Worm (Caenorhabditis elegans) whole organism, L3 larva: ENCODE data around the gene srg-6.
A peak's percentile ranks its signal among the peaks of the same experiment; 100 is the strongest.

Source experiments
- R02D3.7 ChIP-seq: fragments of 150-350 bp; optimal IDR thresholded peaks from 2 replicates; lab custom pipeline; 2014; ENCODE audit warnings: missing biosample characterization, missing genetic modification characterization
- aly-2 ChIP-seq: fragments of 150-350 bp; optimal IDR thresholded peaks from 2 replicates; lab custom pipeline; 2014; ENCODE audit warnings: missing biosample characterization, missing genetic modification characterization
- ama-1 ChIP-seq: fragments of 150-350 bp; optimal IDR thresholded peaks from 2 replicates; lab custom pipeline; 2018
- ceh-28 ChIP-seq: fragments of 150-350 bp; optimal IDR thresholded peaks from 2 replicates; lab custom pipeline; 2014; ENCODE audit warnings: missing biosample characterization, missing genetic modification reagents, missing genetic modification characterization
- ceh-82 ChIP-seq: fragments of 150-350 bp; optimal IDR thresholded peaks from 2 replicates; lab custom pipeline; 2014; ENCODE audit warnings: missing biosample characterization, missing genetic modification characterization
- ceh-9 ChIP-seq: sonication (generic microtip); optimal IDR thresholded peaks from 2 replicates; lab custom pipeline; 2018; ENCODE audit warnings: missing biosample characterization, missing genetic modification characterization
- egl-27 ChIP-seq: sonication (generic microtip); optimal IDR thresholded peaks from 4 replicates; lab custom pipeline; 2017; ENCODE audit warnings: missing biosample characterization, missing genetic modification reagents, missing genetic modification characterization
- egl-5 ChIP-seq: fragments of 150-350 bp; optimal IDR thresholded peaks from 2 replicates; lab custom pipeline; 2017; ENCODE audit warnings: missing biosample characterization, missing genetic modification reagents, missing genetic modification characterization, inconsistent platforms
- elt-1 ChIP-seq: fragments of 150-350 bp; optimal IDR thresholded peaks from 2 replicates; lab custom pipeline; 2014; ENCODE audit warnings: missing biosample characterization, missing genetic modification characterization
- elt-2 ChIP-seq: sonication (generic microtip); optimal IDR thresholded peaks from 2 replicates; lab custom pipeline; 2016; ENCODE audit warnings: missing genetic modification reagents, mild to moderate bottlenecking, missing genetic modification characterization, missing compliant biosample characterization
- elt-3 ChIP-seq, 3 experiments: fragments of 150-350 bp in 1 of 3; sonication (generic microtip) in 2 of 3; optimal IDR thresholded peaks; 2 replicates in 2 of 3; 4 replicates in 1 of 3; lab custom pipeline; 2014 to 2017; ENCODE audit warnings: missing biosample characterization in 3 of 3, missing genetic modification characterization in 3 of 3
- eor-1 ChIP-seq, 2 experiments: fragments of 150-350 bp; optimal IDR thresholded peaks; 2 replicates each; lab custom pipeline; 2014 to 2018; ENCODE audit warnings: missing biosample characterization in 2 of 2, missing genetic modification characterization in 2 of 2
- fkh-10 ChIP-seq: sonication (generic microtip); optimal IDR thresholded peaks from 2 replicates; lab custom pipeline; 2017; ENCODE audit warnings: missing biosample characterization, missing genetic modification reagents, missing genetic modification characterization
- fos-1 ChIP-seq: fragments of 150-350 bp; optimal IDR thresholded peaks from 2 replicates; lab custom pipeline; 2014; ENCODE audit warnings: missing biosample characterization, missing genetic modification characterization
- hmg-11 ChIP-seq: sonication (generic microtip); optimal IDR thresholded peaks from 2 replicates; lab custom pipeline; 2016; ENCODE audit warnings: missing genetic modification characterization, missing compliant biosample characterization
- jun-1 ChIP-seq: fragments of 150-350 bp; optimal IDR thresholded peaks from 2 replicates; lab custom pipeline; 2014; ENCODE audit warnings: missing biosample characterization, missing genetic modification reagents, missing genetic modification characterization
- lin-15B ChIP-seq: fragments of 150-350 bp; optimal IDR thresholded peaks from 2 replicates; lab custom pipeline; 2014; ENCODE audit warnings: missing biosample characterization, missing genetic modification characterization
- lsy-12 ChIP-seq: sonication (generic microtip); optimal IDR thresholded peaks from 2 replicates; lab custom pipeline; 2016; ENCODE audit warnings: mild to moderate bottlenecking, missing genetic modification characterization, missing compliant biosample characterization
- mdl-1 ChIP-seq: fragments of 150-350 bp; optimal IDR thresholded peaks from 2 replicates; lab custom pipeline; 2014; ENCODE audit warnings: missing biosample characterization, missing genetic modification characterization
- mml-1 ChIP-seq: fragments of 150-350 bp; sonication (generic microtip); optimal IDR thresholded peaks from 3 replicates; lab custom pipeline; 2014; ENCODE audit warnings: missing biosample characterization, missing genetic modification characterization
- nfya-1 ChIP-seq: sonication (generic microtip); optimal IDR thresholded peaks from 2 replicates; lab custom pipeline; 2017; ENCODE audit warnings: missing genetic modification characterization, mild to moderate bottlenecking, missing compliant biosample characterization, antibody characterized with exemption, moderate library complexity; ENCODE audit not compliant: insufficient read depth
- nhr-11 ChIP-seq: fragments of 150-350 bp; optimal IDR thresholded peaks from 2 replicates; lab custom pipeline; 2014; ENCODE audit warnings: missing biosample characterization, missing genetic modification characterization
- nhr-12 ChIP-seq: fragments of 150-350 bp; optimal IDR thresholded peaks from 2 replicates; lab custom pipeline; 2014; ENCODE audit warnings: missing biosample characterization, missing genetic modification characterization
- nhr-23 ChIP-seq: fragments of 150-350 bp; optimal IDR thresholded peaks from 2 replicates; lab custom pipeline; 2014; ENCODE audit warnings: missing biosample characterization, missing genetic modification reagents, missing genetic modification characterization
- nhr-237 ChIP-seq: fragments of 150-350 bp; optimal IDR thresholded peaks from 2 replicates; lab custom pipeline; 2014; ENCODE audit warnings: missing biosample characterization, missing genetic modification characterization
- nhr-43 ChIP-seq: sonication (generic microtip); optimal IDR thresholded peaks from 2 replicates; lab custom pipeline; 2016; ENCODE audit warnings: mild to moderate bottlenecking, missing genetic modification characterization, missing compliant biosample characterization; ENCODE audit not compliant: poor library complexity, severe bottlenecking
- nhr-76 ChIP-seq: fragments of 150-350 bp; sonication (generic microtip); optimal IDR thresholded peaks from 5 replicates; lab custom pipeline; 2014; ENCODE audit warnings: missing biosample characterization, missing genetic modification characterization
- nhr-77 ChIP-seq: fragments of 150-350 bp; optimal IDR thresholded peaks from 2 replicates; lab custom pipeline; 2014; ENCODE audit warnings: missing biosample characterization, missing genetic modification characterization
- pha-4 ChIP-seq: fragments of 150-350 bp; optimal IDR thresholded peaks from 2 replicates; lab custom pipeline; 2014; ENCODE audit warnings: missing biosample characterization, missing genetic modification reagents, missing genetic modification characterization
- pqm-1 ChIP-seq: fragments of 150-350 bp; optimal IDR thresholded peaks from 2 replicates; lab custom pipeline; 2017; ENCODE audit warnings: missing biosample characterization, missing genetic modification characterization, inconsistent platforms
- sea-2 ChIP-seq: fragments of 150-350 bp; sonication (generic microtip); optimal IDR thresholded peaks from 4 replicates; lab custom pipeline; 2014; ENCODE audit warnings: missing biosample characterization, missing genetic modification reagents, missing genetic modification characterization
- skn-1 ChIP-seq: fragments of 150-350 bp; optimal IDR thresholded peaks from 2 replicates; lab custom pipeline; 2014; ENCODE audit warnings: missing biosample characterization, missing genetic modification characterization
- snpc-4 ChIP-seq: fragments of 150-350 bp; optimal IDR thresholded peaks from 2 replicates; lab custom pipeline; 2014; ENCODE audit warnings: missing biosample characterization, missing genetic modification characterization
- ztf-11 ChIP-seq: fragments of 150-350 bp; optimal IDR thresholded peaks from 2 replicates; lab custom pipeline; 2014; ENCODE audit warnings: missing biosample characterization, missing genetic modification characterization
- ztf-4 ChIP-seq: fragments of 150-350 bp; optimal IDR thresholded peaks from 2 replicates; lab custom pipeline; 2014; ENCODE audit warnings: missing biosample characterization, missing genetic modification characterization

srg-6 gene

DNA sequence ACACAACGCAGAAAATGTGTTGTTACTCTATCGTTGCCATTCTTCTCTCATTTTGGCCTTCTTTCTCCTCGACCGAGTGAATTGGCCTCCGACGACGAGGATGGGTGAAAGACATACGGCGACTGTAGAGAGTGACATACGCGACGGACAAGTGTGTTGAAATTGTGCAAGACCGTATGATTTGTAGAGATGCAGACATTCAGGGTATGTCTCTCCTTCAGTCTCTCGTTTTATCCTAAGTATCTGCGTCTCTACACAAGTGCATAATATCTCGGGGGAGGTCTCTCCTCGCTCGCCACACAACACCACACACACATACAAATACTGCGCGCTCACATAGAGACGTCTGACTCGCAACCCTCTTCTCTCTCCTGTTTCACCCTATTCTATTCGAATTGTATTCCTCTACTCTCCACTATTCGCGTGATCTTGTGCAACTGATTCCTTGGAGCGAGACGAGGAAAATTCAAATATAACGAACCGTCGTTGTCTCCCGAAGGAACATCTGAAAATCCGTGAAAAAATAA is 14.3 kb upstream of the srg-6 start, which contains the start of gene hmg-1.2 (continued):
- no peak for TF ChIP-seq fos-1 (tag; lab: Kevin White, UChicago)

ce11 chrIII:6279453-6279852 is 13.6 kb upstream of the srg-6 start:
- TF ChIP-seq R02D3.7 (tag; lab: Kevin White, UChicago) (no peak), nhr-237 (tag; lab: Kevin White, UChicago) (no peak), mml-1 (tag; lab: Kevin White, UChicago) (no peak), sea-2 (GFP tag; lab: Kevin White, UChicago) (no peak), elt-1 (tag; lab: Kevin White, UChicago) (no peak), lin-15B (tag; lab: Kevin White, UChicago) (no peak), aly-2 (tag; lab: Kevin White, UChicago) (no peak), elt-3 (tag; optimal IDR thresholded peaks at IDR 0.05; lab: Kevin White, UChicago) (no peak), snpc-4 (no peak), nhr-11 (tag; lab: Kevin White, UChicago) (no peak), fos-1 (tag; lab: Kevin White, UChicago) (no peak)

- TF ChIP-seq aly-2 (tag; lab: Kevin White, UChicago) (no peak), R02D3.7 (tag; lab: Kevin White, UChicago) (peak; percentile 21), ceh-82 (tag; lab: Kevin White, UChicago) (peak; percentile 14), elt-1 (tag; lab: Kevin White, UChicago) (no peak), nhr-23 (peak; percentile 6), ama-1 (lab: Kevin White, UChicago) (no peak), lin-15B (tag; lab: Kevin White, UChicago) (no peak), elt-3 (tag; optimal IDR thresholded peaks at IDR 0.05; lab: Kevin White, UChicago) (no peak), mdl-1 (tag; lab: Kevin White, UChicago) (peak; percentile 78), fkh-10 (GFP tag; lab: Kevin White, UChicago) (no peak), nhr-43 (tag; lab: Kevin White, UChicago) (peak; percentile 22), elt-2 (tag; lab: Kevin White, UChicago) (peak; percentile 44), ztf-4 (no peak), pha-4 (peak; percentile 62), nhr-12 (tag; lab: Kevin White, UChicago) (no peak), ceh-28 (peak; percentile 59), sea-2 (GFP tag; lab: Kevin White, UChicago) (no peak), nhr-11 (tag; lab: Kevin White, UChicago) (no peak), nfya-1 (tag; lab: Kevin White, UChicago) (peak; percentile 73), skn-1 (tag; lab: Kevin White, UChicago) (peak; percentile 3), lsy-12 (tag; lab: Kevin White, UChicago) (no peak)
Measured at ce11 chrIII:6278301-6278827, 12.6 kb upstream of the srg-6 start, which contains the start of gene C18F10.7. Gene C18F10.7, minus strand, starts transcription at chrIII:6278351.

DNA sequence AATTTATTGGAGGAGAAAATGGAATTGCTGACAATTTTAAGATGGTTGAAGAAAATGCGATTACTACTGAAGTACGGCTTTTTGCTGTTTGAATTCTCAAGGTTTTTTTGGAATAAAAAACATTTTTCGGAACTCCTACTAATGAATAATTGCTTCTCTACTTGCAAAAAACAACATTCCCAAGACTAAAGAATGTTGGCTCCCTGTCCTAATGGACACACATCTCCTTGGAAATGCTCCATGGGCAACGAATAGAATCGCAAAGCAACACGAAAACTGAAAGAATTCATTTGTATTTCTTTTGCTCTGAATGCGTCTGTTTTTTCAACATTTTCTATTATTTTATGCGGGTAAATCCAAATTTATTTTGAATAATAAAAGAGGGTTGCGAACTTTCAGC is 7.1 kb upstream of the srg-6 start, which contains the start of gene C18F10.2:
TSS of gene C18F10.2 (plus strand) at position 301 of the 400 bp plus-strand sequence.
- no peak for TF ChIP-seq egl-27
- no peak for TF ChIP-seq skn-1 (tag; lab: Kevin White, UChicago)
- no peak for TF ChIP-seq nhr-237 (tag; lab: Kevin White, UChicago)
- no peak for TF ChIP-seq nfya-1 (tag; lab: Kevin White, UChicago)
- no peak for TF ChIP-seq ceh-9
- no peak for TF ChIP-seq lin-15B (tag; lab: Kevin White, UChicago)
- TF ChIP-seq nhr-77 (tag; lab: Kevin White, UChicago), result no peak
- TF ChIP-seq R02D3.7 (tag; lab: Kevin White, UChicago), result no peak
- no peak for TF ChIP-seq hmg-11 (tag; lab: Kevin White, UChicago)
- no peak for TF ChIP-seq fos-1 (tag; lab: Kevin White, UChicago)
- TF ChIP-seq ztf-11 (tag; lab: Kevin White, UChicago), result no peak
- TF ChIP-seq jun-1 (tag; lab: Kevin White, UChicago), result no peak
- no peak for TF ChIP-seq eor-1 (tag; optimal IDR thresholded peaks at IDR 0.05; lab: Kevin White, UChicago)
- TF ChIP-seq nhr-43 (tag; lab: Kevin White, UChicago), result no peak
- TF ChIP-seq aly-2 (tag; lab: Kevin White, UChicago), result no peak
- no peak for TF ChIP-seq snpc-4
- TF ChIP-seq sea-2 (GFP tag; lab: Kevin White, UChicago), result no peak
- no peak for TF ChIP-seq pqm-1 (tag; lab: Kevin White, UChicago)
- TF ChIP-seq nhr-76 (tag; lab: Kevin White, UChicago), result no peak
- TF ChIP-seq egl-5, result no peak
- TF ChIP-seq, all 47 proteins: peak for 0
